Worm (Caenorhabditis elegans) whole organism, L1 larva: ENCODE measurements around the gene C34F6.12.

Experiments
- C04F5.9 ChIP-seq: sonication (generic microtip); optimal IDR thresholded peaks from 2 replicates; lab custom pipeline; 2016; ENCODE audit warnings: missing genetic modification characterization, missing compliant biosample characterization
- C34B4.2 ChIP-seq: sonication (generic microtip); optimal IDR thresholded peaks from 2 replicates; lab custom pipeline; 2017; ENCODE audit warnings: mild to moderate bottlenecking, missing genetic modification characterization, missing compliant biosample characterization
- Y116A8C.19 ChIP-seq: sonication (generic microtip); optimal IDR thresholded peaks from 2 replicates; lab custom pipeline; 2016; ENCODE audit warnings: missing compliant biosample characterization, missing genetic modification characterization, borderline replicate concordance
- ceh-8 ChIP-seq: fragments of 200-800 bp; sonication (Bioruptor generic); optimal IDR thresholded peaks from 2 replicates; lab custom pipeline; 2018; ENCODE audit warnings: mild to moderate bottlenecking, missing genetic modification characterization, moderate library complexity, missing compliant biosample characterization
- ceh-82 ChIP-seq, 3 experiments: fragments of 150-350 bp in 1 of 3; sonication (generic microtip) in 2 of 3; optimal IDR thresholded peaks; 2 replicates each; lab custom pipeline; 2014 to 2017; ENCODE audit warnings: missing biosample characterization in 3 of 3, missing genetic modification characterization in 3 of 3
- ceh-88 ChIP-seq: fragments of 200-800 bp; sonication (Bioruptor generic); IDR thresholded peaks from 2 replicates; pipeline ENCODE4 v1.3.6; 2022; ENCODE audit warnings: missing genetic modification characterization, missing compliant biosample characterization
- ces-1 ChIP-seq: fragments of 150-350 bp; optimal IDR thresholded peaks from 2 replicates; lab custom pipeline; 2014; ENCODE audit warnings: missing biosample characterization, missing genetic modification reagents, missing genetic modification characterization
- dpl-1 ChIP-seq, 3 experiments: fragments of 150-350 bp in 2 of 3; sonication (generic microtip) in 1 of 3; optimal IDR thresholded peaks; 2 replicates each; lab custom pipeline; 2014 to 2017; ENCODE audit warnings: missing biosample characterization in 3 of 3, missing genetic modification characterization in 3 of 3, missing genetic modification reagents in 3 of 3
- dsc-1 ChIP-seq: sonication (generic microtip); optimal IDR thresholded peaks from 2 replicates; lab custom pipeline; 2016; ENCODE audit warnings: mild to moderate bottlenecking, missing genetic modification characterization, missing compliant biosample characterization
- egl-13 ChIP-seq: sonication (generic microtip); optimal IDR thresholded peaks from 2 replicates; lab custom pipeline; 2016; ENCODE audit warnings: missing genotype, missing genetic modification reagents, missing genetic modification characterization, missing compliant biosample characterization
- egl-27 ChIP-seq, 2 experiments: fragments of 150-350 bp in 1 of 2; sonication (generic microtip); optimal IDR thresholded peaks; 3 replicates each; lab custom pipeline; 2017 to 2018; ENCODE audit warnings: missing biosample characterization in 2 of 2, missing genetic modification characterization in 2 of 2, missing genetic modification reagents in 2 of 2
- elt-2 ChIP-seq: sonication (generic microtip); optimal IDR thresholded peaks from 2 replicates; lab custom pipeline; 2016; ENCODE audit warnings: missing genetic modification characterization, mild to moderate bottlenecking, inconsistent platforms, missing compliant biosample characterization, missing genetic modification reagents
- ets-5 ChIP-seq: fragments of 200-800 bp; sonication (Bioruptor generic); IDR thresholded peaks from 2 replicates; pipeline ENCODE4 v1.3.6; 2022; ENCODE audit warnings: missing genetic modification characterization, missing compliant biosample characterization
- fkh-8 ChIP-seq: sonication (generic microtip); optimal IDR thresholded peaks from 2 replicates; lab custom pipeline; 2016; ENCODE audit warnings: mild to moderate bottlenecking, missing genetic modification characterization, missing compliant biosample characterization
- grh-1 ChIP-seq: fragments of 200-800 bp; sonication (Bioruptor generic); IDR thresholded peaks from 2 replicates; pipeline ENCODE4 v1.3.6; 2022; ENCODE audit warnings: missing genetic modification reagents, missing genetic modification characterization, missing compliant biosample characterization
- hlh-17 ChIP-seq: fragments of 200-800 bp; sonication (Bioruptor generic); optimal IDR thresholded peaks from 2 replicates; lab custom pipeline; 2018; ENCODE audit warnings: missing genetic modification characterization, mild to moderate bottlenecking, missing compliant biosample characterization, moderate library complexity, borderline replicate concordance
- hlh-4 ChIP-seq: sonication (generic microtip); optimal IDR thresholded peaks from 2 replicates; lab custom pipeline; 2016; ENCODE audit warnings: mild to moderate bottlenecking, missing genetic modification characterization, missing compliant biosample characterization
- hpl-2 ChIP-seq: fragments of 150-350 bp; optimal IDR thresholded peaks from 2 replicates; lab custom pipeline; 2014; ENCODE audit warnings: missing biosample characterization, missing genetic modification reagents, missing genetic modification characterization
- isw-1 ChIP-seq: fragments of 200-800 bp; sonication (Bioruptor generic); IDR thresholded peaks from 2 replicates; pipeline ENCODE4 v1.3.6; 2022; ENCODE audit warnings: missing genetic modification characterization, missing compliant biosample characterization
- jun-1 ChIP-seq: fragments of 150-350 bp; optimal IDR thresholded peaks from 2 replicates; lab custom pipeline; 2014; ENCODE audit warnings: missing biosample characterization, missing genetic modification reagents, missing genetic modification characterization
- lin-13 ChIP-seq: fragments of 150-350 bp; optimal IDR thresholded peaks from 2 replicates; lab custom pipeline; 2014; ENCODE audit warnings: missing biosample characterization, missing genetic modification reagents, missing genetic modification characterization
- lin-14 ChIP-seq: fragments of 200-800 bp; sonication (Bioruptor generic); optimal IDR thresholded peaks from 2 replicates; lab custom pipeline; 2018; ENCODE audit warnings: mild to moderate bottlenecking, missing genetic modification characterization, moderate library complexity, missing compliant biosample characterization
- lin-15B ChIP-seq: fragments of 150-350 bp; sonication (generic microtip); optimal IDR thresholded peaks from 3 replicates; lab custom pipeline; 2014; ENCODE audit warnings: missing biosample characterization, missing genetic modification characterization
- lin-35 ChIP-seq, 2 experiments: fragments of 150-350 bp; optimal IDR thresholded peaks; 2 replicates each; lab custom pipeline; 2014; ENCODE audit warnings: missing biosample characterization in 2 of 2, missing genetic modification characterization in 2 of 2, missing genetic modification reagents in 2 of 2
- lin-39 ChIP-seq: fragments of 150-350 bp; optimal IDR thresholded peaks from 2 replicates; lab custom pipeline; 2014; ENCODE audit warnings: missing biosample characterization, missing genetic modification reagents, missing genetic modification characterization
- lir-3 ChIP-seq: sonication (generic microtip); optimal IDR thresholded peaks from 2 replicates; lab custom pipeline; 2016; ENCODE audit warnings: mild to moderate bottlenecking, missing genetic modification characterization, moderate library complexity, missing compliant biosample characterization; ENCODE audit not compliant: poor library complexity
- mef-2 ChIP-seq: fragments of 150-350 bp; optimal IDR thresholded peaks from 2 replicates; lab custom pipeline; 2014; ENCODE audit warnings: missing biosample characterization, missing genetic modification characterization
- nhr-11 ChIP-seq: fragments of 150-350 bp; optimal IDR thresholded peaks from 2 replicates; lab custom pipeline; 2014; ENCODE audit warnings: missing biosample characterization, missing genetic modification characterization
- nhr-19 ChIP-seq: fragments of 200-800 bp; sonication (Bioruptor generic); conservative IDR thresholded peaks from 2 replicates; pipeline ENCODE4 v1.3.6; 2022; ENCODE audit warnings: missing genetic modification characterization, missing compliant biosample characterization
- nhr-20 ChIP-seq: sonication (generic microtip); optimal IDR thresholded peaks from 2 replicates; lab custom pipeline; 2016; ENCODE audit warnings: mild to moderate bottlenecking, missing genetic modification characterization, missing compliant biosample characterization
- nhr-28 ChIP-seq: fragments of 150-350 bp; optimal IDR thresholded peaks from 2 replicates; lab custom pipeline; 2014; ENCODE audit warnings: missing biosample characterization, missing genetic modification characterization
- nhr-71 ChIP-seq: sonication (generic microtip); optimal IDR thresholded peaks from 2 replicates; lab custom pipeline; 2016; ENCODE audit warnings: mild to moderate bottlenecking, missing genetic modification characterization, moderate library complexity, missing compliant biosample characterization
- nhr-84 ChIP-seq: sonication (generic microtip); optimal IDR thresholded peaks from 2 replicates; lab custom pipeline; 2017; ENCODE audit warnings: missing biosample characterization, missing genetic modification characterization
- nhr-90 ChIP-seq: sonication (generic microtip); optimal IDR thresholded peaks from 2 replicates; lab custom pipeline; 2016; ENCODE audit warnings: mild to moderate bottlenecking, missing genetic modification characterization, missing compliant biosample characterization; ENCODE audit not compliant: poor library complexity
- pag-3 ChIP-seq: sonication (generic microtip); optimal IDR thresholded peaks from 2 replicates; lab custom pipeline; 2017; ENCODE audit warnings: missing genetic modification characterization, mild to moderate bottlenecking, missing compliant biosample characterization, antibody characterized with exemption, borderline replicate concordance; ENCODE audit not compliant: insufficient read depth
- rnt-1 ChIP-seq: sonication (generic microtip); optimal IDR thresholded peaks from 2 replicates; lab custom pipeline; 2016; ENCODE audit warnings: mild to moderate bottlenecking, missing genetic modification characterization, moderate library complexity, missing compliant biosample characterization
- skn-1 ChIP-seq: fragments of 150-350 bp; optimal IDR thresholded peaks from 2 replicates; lab custom pipeline; 2014; ENCODE audit warnings: missing biosample characterization, missing genetic modification characterization
- snpc-4 ChIP-seq: fragments of 150-350 bp; optimal IDR thresholded peaks from 2 replicates; lab custom pipeline; 2014; ENCODE audit warnings: missing biosample characterization, missing genetic modification characterization
- sup-37 ChIP-seq: fragments of 200-800 bp; sonication (Bioruptor generic); optimal IDR thresholded peaks from 2 replicates; lab custom pipeline; 2018; ENCODE audit warnings: mild to moderate bottlenecking, missing genetic modification characterization, missing compliant biosample characterization
- tbx-2 ChIP-seq: sonication (generic microtip); optimal IDR thresholded peaks from 2 replicates; lab custom pipeline; 2016; ENCODE audit warnings: missing genetic modification characterization, missing compliant biosample characterization
- tlp-1 ChIP-seq: fragments of 150-350 bp; optimal IDR thresholded peaks from 2 replicates; lab custom pipeline; 2014; ENCODE audit warnings: missing biosample characterization, missing genetic modification characterization
- unc-30 ChIP-seq: sonication (generic microtip); optimal IDR thresholded peaks from 2 replicates; lab custom pipeline; 2017; ENCODE audit warnings: missing biosample characterization, missing genetic modification characterization
- unc-98 ChIP-seq: fragments of 200-800 bp; sonication (Bioruptor generic); IDR thresholded peaks from 2 replicates; pipeline ENCODE4 v1.3.6; 2022; ENCODE audit warnings: missing genetic modification characterization, missing compliant biosample characterization
- vab-15 ChIP-seq: sonication (generic microtip); optimal IDR thresholded peaks from 2 replicates; lab custom pipeline; 2017; ENCODE audit warnings: missing genotype, mild to moderate bottlenecking, missing genetic modification characterization, missing compliant biosample characterization
- zag-1 ChIP-seq: fragments of 150-350 bp; optimal IDR thresholded peaks from 2 replicates; lab custom pipeline; 2014; ENCODE audit warnings: missing biosample characterization, missing genetic modification characterization
- zip-4 ChIP-seq: fragments of 200-800 bp; sonication (Bioruptor generic); optimal IDR thresholded peaks from 2 replicates; lab custom pipeline; 2018; ENCODE audit warnings: mild to moderate bottlenecking, missing genetic modification characterization, moderate library complexity, missing compliant biosample characterization

Gene C34F6.12

ce11 chrX:11211360-11211759 lies 15.1 kb downstream of the C34F6.12 start:
- TF ChIP-seq rnt-1 (tag; lab: Kevin White, UChicago) (no peak), snpc-4 (no peak), nhr-28 (tag; lab: Kevin White, UChicago) (no peak), nhr-19 (GFP tag; lab: Robert Waterston, UW) (no peak), hpl-2 (no peak), hlh-17 (GFP tag; lab: Kevin White, UChicago) (no peak)

DNA sequence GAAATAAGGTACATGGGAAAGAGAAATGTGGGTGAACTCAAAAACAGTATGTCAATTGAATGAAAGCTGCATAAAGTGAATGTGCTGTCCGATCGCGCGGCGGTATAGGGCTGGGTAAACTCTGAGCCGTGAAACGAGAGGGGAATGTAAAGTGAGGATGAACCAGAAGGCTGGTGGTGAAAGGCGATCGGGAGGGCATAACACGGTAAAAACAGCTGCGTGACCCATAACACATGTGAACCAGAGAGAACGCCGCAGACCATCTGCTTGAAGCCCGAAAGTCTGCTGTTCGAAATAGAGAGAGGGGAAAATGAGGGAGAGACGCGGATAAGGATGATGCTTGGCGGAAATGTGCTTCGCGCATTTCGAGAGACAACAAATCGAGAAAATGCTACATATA lies 16.1 kb downstream of the C34F6.12 start:
- no peak for TF ChIP-seq lin-39 (tag; lab: Kevin White, UChicago)
- TF ChIP-seq C04F5.9 (tag; lab: Kevin White, UChicago) = no peak
- no peak for TF ChIP-seq dpl-1 (GFP tag; optimal IDR thresholded peaks at IDR 0.05; lab: Kevin White, UChicago)
- no peak for TF ChIP-seq lin-14 (GFP tag; lab: Kevin White, UChicago)
- no peak for TF ChIP-seq lin-15B (tag; lab: Kevin White, UChicago)
- TF ChIP-seq tlp-1 = no peak
- no peak for TF ChIP-seq unc-98 (GFP tag; lab: Robert Waterston, UW)
- TF ChIP-seq lin-13 (GFP tag; lab: Kevin White, UChicago) = no peak
- TF ChIP-seq nhr-84 (tag; lab: Kevin White, UChicago) = no peak
- TF ChIP-seq isw-1 (GFP tag; lab: Robert Waterston, UW) = no peak
- no peak for TF ChIP-seq Y116A8C.19 (tag; lab: Kevin White, UChicago)
- no peak for TF ChIP-seq grh-1 (GFP tag; lab: Robert Waterston, UW)
- TF ChIP-seq sup-37 (GFP tag; lab: Kevin White, UChicago) = no peak
- no peak for TF ChIP-seq nhr-11
- no peak for TF ChIP-seq pag-3 (tag; lab: Kevin White, UChicago)
- TF ChIP-seq egl-27 (tag; optimal IDR thresholded peaks at IDR 0.05; lab: Kevin White, UChicago) = no peak
- TF ChIP-seq ceh-88 = no peak
- TF ChIP-seq nhr-20 (tag; lab: Kevin White, UChicago) = no peak

DNA sequence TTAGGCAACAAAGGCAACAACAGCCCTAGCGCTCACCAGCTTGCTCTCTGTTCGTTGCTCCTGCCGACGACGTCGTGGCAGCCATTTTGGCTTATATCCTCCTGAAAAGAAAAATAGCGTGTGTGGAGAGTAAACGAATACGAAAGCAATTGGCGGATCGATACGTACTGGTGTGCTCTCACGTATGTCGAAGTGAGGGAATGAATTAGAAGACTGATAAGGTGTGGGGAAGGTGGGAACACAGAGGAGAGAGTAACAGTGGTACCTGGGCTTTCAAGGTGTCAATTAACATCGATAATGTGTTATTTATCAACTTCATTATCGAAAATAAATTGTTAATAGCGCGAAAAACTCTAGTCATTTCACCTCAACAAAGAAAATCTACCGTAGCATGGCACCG lies 17.7 kb downstream of the C34F6.12 start, which contains the start of gene C34F6.5:
Gene C34F6.5, minus strand, starts transcription at position 101 of the 400 bp plus-strand sequence.
- no peak for TF ChIP-seq dsc-1 (tag; lab: Kevin White, UChicago)
- peak; percentile 4 for TF ChIP-seq fkh-8
- no peak for TF ChIP-seq tbx-2
- TF ChIP-seq skn-1 = no peak
- TF ChIP-seq elt-2 = no peak

DNA sequence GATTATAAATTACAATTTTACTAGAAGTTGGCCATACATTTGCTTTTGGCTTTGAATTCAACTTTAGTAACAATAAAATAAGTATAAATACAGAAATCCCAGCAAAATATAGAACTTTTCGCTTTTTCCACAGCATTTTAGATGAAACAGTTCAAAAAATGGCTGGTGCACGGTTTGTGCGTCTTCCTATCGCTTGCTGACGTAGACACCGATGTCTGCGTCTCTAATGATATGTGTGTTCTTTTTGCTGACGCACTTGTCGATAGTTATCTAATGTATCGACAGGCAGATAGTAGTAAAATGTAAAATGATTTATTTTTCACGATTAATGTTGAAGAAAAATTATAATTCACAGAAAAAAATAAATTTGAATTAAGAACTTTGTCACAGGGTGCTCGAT lies 19.5 kb downstream of the C34F6.12 start, which contains the start of gene hst-2:
Gene hst-2, minus strand, starts transcription at position 203 of the 400 bp plus-strand sequence.
- TF ChIP-seq zag-1 (no peak), Y116A8C.19 (tag; lab: Kevin White, UChicago) (no peak), egl-13 (tag; lab: Kevin White, UChicago) (peak; percentile 83), nhr-11 (peak; percentile 89), nhr-71 (peak; percentile 97), lin-14 (GFP tag; lab: Kevin White, UChicago) (peak; percentile 95), ets-5 (no peak), nhr-20 (tag; lab: Kevin White, UChicago) (peak; percentile 97), hlh-4 (tag; lab: Kevin White, UChicago) (no peak), nhr-19 (GFP tag; lab: Robert Waterston, UW) (peak; percentile 94), pag-3 (tag; lab: Kevin White, UChicago) (peak; percentile 39), ceh-82 (tag; optimal IDR thresholded peaks at IDR 0.05; lab: Kevin White, UChicago) (peak; percentile 82 to 88 (median 87)), ces-1 (GFP tag; lab: Kevin White, UChicago) (no peak), unc-30 (tag; lab: Kevin White, UChicago) (no peak), lin-15B (tag; lab: Kevin White, UChicago) (no peak), nhr-90 (tag; lab: Kevin White, UChicago) (peak; percentile 96), lir-3 (tag; lab: Kevin White, UChicago) (peak; percentile 81), jun-1 (tag; lab: Kevin White, UChicago) (peak; percentile 90), ceh-8 (peak; percentile 85), zip-4 (peak; percentile 78), lin-35 (GFP tag; optimal IDR thresholded peaks at IDR 0.05; lab: Kevin White, UChicago) (peak; percentile 74 to 91), C34B4.2 (tag; lab: Kevin White, UChicago) (no peak), isw-1 (GFP tag; lab: Robert Waterston, UW) (peak; percentile 81), vab-15 (tag; lab: Kevin White, UChicago) (no peak), mef-2 (tag; lab: Kevin White, UChicago) (peak; percentile 84)
